Fruit fly (Drosophila melanogaster) S2 (cell line): ENCODE measurements around the gene Aps.

ENCODE experiments used
- CG8478 ChIP-seq: fragments of >200 bp; optimal IDR thresholded peaks from 2 replicates; lab custom pipeline; 2018
- CTCF ChIP-seq, 2 experiments: fragments of >200 bp; optimal IDR thresholded peaks; 2 replicates each; lab custom pipeline; 2018

Gene Aps

dm6 chr3L:10904770-10905169 lies 5.8 kb upstream of the Aps start:
- TF ChIP-seq CTCF (optimal IDR thresholded peaks at IDR 0.05; lab: Kevin White, UChicago) (no peak), CG8478 (lab: Kevin White, UChicago) (no peak)

dm6 chr3L:10903449-10903848 lies 4.5 kb upstream of the Aps start:
- TF ChIP-seq CG8478 (lab: Kevin White, UChicago): no peak
- no peak for TF ChIP-seq CTCF (optimal IDR thresholded peaks at IDR 0.05; lab: Kevin White, UChicago)

dm6 chr3L:10898256-10898735 lies 627 bp downstream of the Aps start:
- TF ChIP-seq CG8478 (lab: Kevin White, UChicago): no peak

- TF ChIP-seq CG8478 (lab: Kevin White, UChicago): no peak
- TF ChIP-seq CTCF (optimal IDR thresholded peaks at IDR 0.05; lab: Kevin White, UChicago): no peak
Measured at dm6 chr3L:10897534-10898255, 1.2 kb downstream of the Aps start.

dm6 chr3L:10896923-10897322 lies 2.0 kb downstream of the Aps start:
- TF ChIP-seq CTCF (optimal IDR thresholded peaks at IDR 0.05; lab: Kevin White, UChicago) (no peak), CG8478 (lab: Kevin White, UChicago) (no peak)

- TF ChIP-seq CTCF (optimal IDR thresholded peaks at IDR 0.05; lab: Kevin White, UChicago) (no peak), CG8478 (lab: Kevin White, UChicago) (no peak)
Measured at dm6 chr3L:10894159-10894558, 4.8 kb downstream of the Aps start, which contains the start of gene Cpr67Fb. Gene Cpr67Fb (plus strand): TSS chr3L:10894173.

- TF ChIP-seq CTCF (optimal IDR thresholded peaks at IDR 0.05; lab: Kevin White, UChicago): no peak
- TF ChIP-seq CG8478 (lab: Kevin White, UChicago): no peak
Measured at dm6 chr3L:10893156-10893784, 5.7 kb downstream of the Aps start.

dm6 chr3L:10891414-10891813 lies 7.5 kb downstream of the Aps start, which contains the start of gene Cpr67Fa2:
Gene Cpr67Fa2 (plus strand): TSS chr3L:10891714.
- TF ChIP-seq CTCF (optimal IDR thresholded peaks at IDR 0.05; lab: Kevin White, UChicago) (no peak), CG8478 (lab: Kevin White, UChicago) (no peak)

- TF ChIP-seq CTCF (optimal IDR thresholded peaks at IDR 0.05; lab: Kevin White, UChicago) (no peak), CG8478 (lab: Kevin White, UChicago) (no peak)
Measured at dm6 chr3L:10889692-10890089, 9.2 kb downstream of the Aps start, which contains the start of gene Cpr67Fa1. Gene Cpr67Fa1 (plus strand): TSS chr3L:10889990.

dm6 chr3L:10889000-10889691 lies 9.8 kb downstream of the Aps start:
- TF ChIP-seq CTCF (optimal IDR thresholded peaks at IDR 0.05; lab: Kevin White, UChicago) (no peak), CG8478 (lab: Kevin White, UChicago) (no peak)

- TF ChIP-seq CTCF (optimal IDR thresholded peaks at IDR 0.05; lab: Kevin White, UChicago) (no peak), CG8478 (lab: Kevin White, UChicago) (no peak)
Measured at dm6 chr3L:10886371-10886770, 12.6 kb downstream of the Aps start, which contains the start of gene OXA1L. Gene OXA1L (minus strand): TSS chr3L:10886471.

- TF ChIP-seq CG8478 (lab: Kevin White, UChicago) (no peak), CTCF (optimal IDR thresholded peaks at IDR 0.05; lab: Kevin White, UChicago) (peak; percentile 81 to 90)
Measured at dm6 chr3L:10885711-10886272, 13.1 kb downstream of the Aps start.

dm6 chr3L:10882336-10883040 lies 16.4 kb downstream of the Aps start, which contains the start of the genes CG6409 and galla-2:
Gene CG6409 (minus strand): TSS chr3L:10882386.
Gene galla-2 (plus strand): TSS chr3L:10882890.
- no peak for TF ChIP-seq CG8478 (lab: Kevin White, UChicago)
- no peak for TF ChIP-seq CTCF (optimal IDR thresholded peaks at IDR 0.05; lab: Kevin White, UChicago)

- TF ChIP-seq CG8478 (lab: Kevin White, UChicago) (no peak), CTCF (optimal IDR thresholded peaks at IDR 0.05; lab: Kevin White, UChicago) (peak; percentile 12 to 13)
Measured at dm6 chr3L:10878842-10879241, 20.1 kb downstream of the Aps start, which contains the start of the genes CG6418 and Blos4. Gene CG6418 (minus strand): TSS chr3L:10879037. Gene Blos4 (plus strand): TSS chr3L:10879085.
